Worm (Caenorhabditis elegans): Measurements from ENCODE around the gene fbxb-112.
A peak's percentile ranks its signal among the peaks of the same experiment; 100 is the strongest.

The fbxb-112 gene

DNA sequence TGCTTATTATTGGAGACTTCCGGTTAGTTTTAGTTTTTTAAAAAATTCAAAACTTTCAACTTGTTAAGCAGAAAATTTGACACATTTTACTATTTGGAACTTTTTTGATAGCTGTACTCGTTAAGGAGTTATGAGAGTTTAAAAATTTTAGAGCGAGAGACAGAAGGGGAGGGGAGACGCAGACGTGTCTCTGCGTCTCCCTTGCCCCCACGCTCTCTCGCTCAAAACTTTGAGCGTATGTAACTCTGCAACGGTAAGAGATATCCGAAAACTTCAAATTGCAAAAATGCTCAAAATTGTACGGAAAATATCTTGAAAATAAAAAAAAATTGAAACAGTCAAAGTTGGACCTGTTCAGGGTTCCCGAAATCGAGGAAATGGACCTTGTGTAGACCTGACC, 25.3 kb downstream of the fbxb-112 start:
- no peak for TF ChIP-seq nhr-129 (tag; optimal IDR thresholded peaks at IDR 0.05)

DNA sequence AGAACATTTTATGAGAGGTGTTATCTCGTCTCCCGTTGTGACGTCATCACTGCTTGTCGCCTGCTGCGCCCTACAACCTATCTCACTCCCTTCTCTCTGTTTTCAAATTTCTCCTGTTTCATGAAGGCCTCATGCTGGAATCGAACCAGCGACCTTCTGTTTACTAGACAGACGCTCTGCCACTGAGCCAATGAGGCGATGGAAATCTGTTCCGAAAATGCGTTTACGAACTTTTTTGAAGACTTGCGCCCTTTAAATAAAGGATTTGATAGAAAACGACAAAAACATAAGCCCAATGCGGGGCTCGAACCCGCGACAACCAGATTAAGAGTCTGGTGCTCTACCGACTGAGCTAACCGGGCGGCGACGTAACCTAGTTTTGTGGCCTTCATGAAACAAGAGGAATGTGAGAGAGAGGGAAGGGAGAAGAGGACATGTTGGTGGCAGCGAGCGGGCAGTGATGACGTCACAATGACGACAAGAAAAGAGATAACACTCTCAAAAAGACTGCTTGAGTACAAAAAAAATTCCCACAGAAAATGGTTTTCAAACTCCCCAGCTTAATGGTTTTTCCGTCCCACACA, 28.2 kb downstream of the fbxb-112 start, which contains the start of gene clec-126:
TSS of gene clec-126 (plus strand) at position 534 of the 584 bp plus-strand sequence.
- TF ChIP-seq nhr-21 (tag; optimal IDR thresholded peaks at IDR 0.05) (peak; percentile 80), ztf-4 (tag; optimal IDR thresholded peaks at IDR 0.05) (peak; percentile 21), lsy-2 (tag; optimal IDR thresholded peaks at IDR 0.05) (peak; percentile 21 to 84), sem-4 (tag; optimal IDR thresholded peaks at IDR 0.05) (no peak), sma-9 (GFP tag; optimal IDR thresholded peaks at IDR 0.05) (no peak), sma-9 (tag; optimal IDR thresholded peaks at IDR 0.05) (no peak), gmeb-1 (tag; optimal IDR thresholded peaks at IDR 0.05) (peak; percentile 72), lin-13 (GFP tag; optimal IDR thresholded peaks at IDR 0.05) (peak; percentile 81), nhr-25 (tag; optimal IDR thresholded peaks at IDR 0.05) (peak; percentile 12), snpc-4 (tag; optimal IDR thresholded peaks at IDR 0.05) (peak; percentile 32), unc-39 (tag; optimal IDR thresholded peaks at IDR 0.05) (no peak), Y55F3AM.14 (GFP tag; optimal IDR thresholded peaks at IDR 0.05) (peak; percentile 52), crh-2 (tag; optimal IDR thresholded peaks at IDR 0.05) (peak; percentile 81), ceh-82 (tag; optimal IDR thresholded peaks at IDR 0.05) (no peak), unc-55 (GFP tag; optimal IDR thresholded peaks at IDR 0.05) (peak; percentile 44), mbf-1 (tag; optimal IDR thresholded peaks at IDR 0.05) (no peak), ama-1 (optimal IDR thresholded peaks at IDR 0.05) (no peak), fos-1 (tag; optimal IDR thresholded peaks at IDR 0.05) (peak; percentile 77), ceh-16 (tag; optimal IDR thresholded peaks at IDR 0.05) (peak; percentile 2), nhr-11 (tag; optimal IDR thresholded peaks at IDR 0.05) (peak; percentile 54), C34F6.9 (tag; optimal IDR thresholded peaks at IDR 0.05) (peak; percentile 71), egl-27 (tag; optimal IDR thresholded peaks at IDR 0.05) (peak; percentile 48), F13H6.1 (tag; optimal IDR thresholded peaks at IDR 0.05) (peak; percentile 66), sma-3 (GFP tag; optimal IDR thresholded peaks at IDR 0.05) (peak; percentile 81), nhr-129 (tag; optimal IDR thresholded peaks at IDR 0.05) (peak; percentile 86), lin-39 (tag; optimal IDR thresholded peaks at IDR 0.05) (no peak), zag-1 (tag; optimal IDR thresholded peaks at IDR 0.05) (peak; percentile 15), alr-1 (tag; optimal IDR thresholded peaks at IDR 0.05) (no peak), mab-5 (tag; optimal IDR thresholded peaks at IDR 0.05) (peak; percentile 41)

DNA sequence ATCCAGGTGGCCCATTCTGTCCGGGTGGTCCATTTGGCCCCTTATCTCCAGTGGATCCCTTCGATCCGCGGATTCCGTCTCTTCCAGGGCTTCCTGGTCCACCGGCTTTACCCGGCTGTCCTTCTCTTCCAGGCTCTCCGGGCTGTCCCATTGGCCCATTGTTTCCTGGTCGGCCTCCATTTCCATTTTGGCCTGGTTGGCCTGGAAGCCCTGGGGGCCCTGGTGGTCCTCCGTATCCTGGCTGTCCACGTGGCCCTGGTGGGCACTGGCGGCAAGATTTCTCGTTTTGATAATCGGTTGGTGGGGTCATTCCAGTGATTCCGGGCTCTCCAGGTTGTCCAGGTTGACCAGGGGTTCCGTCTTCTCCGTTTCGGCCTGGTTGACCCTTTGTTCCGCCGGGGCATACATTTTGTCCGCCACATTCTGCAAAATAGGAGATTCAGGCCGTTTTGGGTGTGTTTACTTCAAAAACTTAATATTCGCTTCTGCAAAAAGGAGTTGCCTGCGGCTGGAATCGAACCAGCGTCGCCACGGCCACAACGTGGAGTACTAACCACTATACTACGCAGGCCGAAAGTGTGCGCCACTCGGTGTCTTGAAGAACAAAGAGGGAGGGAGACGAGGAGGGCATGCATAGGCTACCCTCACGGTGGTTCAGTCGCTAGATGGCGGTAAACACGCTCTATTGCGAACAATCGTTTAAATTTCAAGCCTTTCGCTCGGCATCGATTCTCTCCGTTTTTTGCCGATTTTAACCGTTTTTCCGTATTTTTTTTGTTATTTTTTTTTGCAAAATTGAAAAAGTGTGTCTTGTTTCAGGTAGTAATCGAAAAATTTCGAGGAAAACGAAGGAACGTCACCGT, 30.3 kb downstream of the fbxb-112 start, which contains the start of gene W09G10.9:
TSS of gene W09G10.9 (plus strand) at position 813 of the 863 bp plus-strand sequence.
- TF ChIP-seq F13H6.1 (tag; optimal IDR thresholded peaks at IDR 0.05) (peak; percentile 45), ZK546.5 (tag; optimal IDR thresholded peaks at IDR 0.05) (no peak), nhr-11 (tag; optimal IDR thresholded peaks at IDR 0.05) (no peak), nhr-21 (tag; optimal IDR thresholded peaks at IDR 0.05) (no peak), elt-3 (tag; optimal IDR thresholded peaks at IDR 0.05) (no peak), nhr-23 (tag; optimal IDR thresholded peaks at IDR 0.05) (no peak), fos-1 (tag; optimal IDR thresholded peaks at IDR 0.05) (peak; percentile 53), aly-2 (tag; optimal IDR thresholded peaks at IDR 0.05) (no peak), sma-3 (GFP tag; optimal IDR thresholded peaks at IDR 0.05) (peak; percentile 49), nhr-25 (tag; optimal IDR thresholded peaks at IDR 0.05) (peak; percentile 15), ztf-4 (tag; optimal IDR thresholded peaks at IDR 0.05) (no peak), lin-11 (tag; optimal IDR thresholded peaks at IDR 0.05) (peak; percentile 12), alr-1 (tag; optimal IDR thresholded peaks at IDR 0.05) (no peak), mbf-1 (tag; optimal IDR thresholded peaks at IDR 0.05) (no peak), egl-27 (tag; optimal IDR thresholded peaks at IDR 0.05) (no peak), Y55F3AM.14 (GFP tag; optimal IDR thresholded peaks at IDR 0.05) (no peak), nhr-10 (tag; optimal IDR thresholded peaks at IDR 0.05) (no peak), sem-4 (tag; optimal IDR thresholded peaks at IDR 0.05) (no peak), lin-13 (GFP tag; optimal IDR thresholded peaks at IDR 0.05) (peak; percentile 65), ztf-1 (GFP tag; conservative IDR thresholded peaks at IDR 0.05) (no peak), unc-39 (tag; optimal IDR thresholded peaks at IDR 0.05) (no peak), zag-1 (tag; optimal IDR thresholded peaks at IDR 0.05) (peak; percentile 64), sma-9 (GFP tag; optimal IDR thresholded peaks at IDR 0.05) (peak; percentile 62), sma-9 (tag; optimal IDR thresholded peaks at IDR 0.05) (no peak), skn-1 (tag; optimal IDR thresholded peaks at IDR 0.05) (no peak), unc-55 (GFP tag; optimal IDR thresholded peaks at IDR 0.05) (peak; percentile 60), nhr-129 (tag; optimal IDR thresholded peaks at IDR 0.05) (peak; percentile 66), crh-2 (tag; optimal IDR thresholded peaks at IDR 0.05) (peak; percentile 60), lsy-2 (tag; optimal IDR thresholded peaks at IDR 0.05) (peak; percentile 74 to 78), C34F6.9 (tag; optimal IDR thresholded peaks at IDR 0.05) (peak; percentile 39), ceh-16 (tag; optimal IDR thresholded peaks at IDR 0.05) (peak; percentile 24), unc-62 (GFP tag; optimal IDR thresholded peaks at IDR 0.05) (no peak), lin-39 (tag; optimal IDR thresholded peaks at IDR 0.05) (no peak)
